Worm (Caenorhabditis elegans) whole organism, L2 larva: ENCODE measurements around the gene C51E3.9.

ENCODE experiments used
- C34F6.9 ChIP-seq: fragments of 150-350 bp; optimal IDR thresholded peaks from 2 replicates; lab custom pipeline; 2014; ENCODE audit warnings: missing biosample characterization, missing genetic modification characterization
- F13H6.1 ChIP-seq: sonication (generic microtip); optimal IDR thresholded peaks from 2 replicates; lab custom pipeline; 2016; ENCODE audit warnings: missing genetic modification characterization, missing compliant biosample characterization
- R02D3.7 ChIP-seq: fragments of 150-350 bp; optimal IDR thresholded peaks from 2 replicates; lab custom pipeline; 2014; ENCODE audit warnings: missing biosample characterization, missing genetic modification characterization
- ZK546.5 ChIP-seq: sonication (generic microtip); optimal IDR thresholded peaks from 2 replicates; lab custom pipeline; 2017; ENCODE audit warnings: missing biosample characterization, missing genetic modification characterization
- alr-1 ChIP-seq: fragments of 150-350 bp; optimal IDR thresholded peaks from 2 replicates; lab custom pipeline; 2014; ENCODE audit warnings: missing biosample characterization, missing genetic modification characterization
- aly-2 ChIP-seq: fragments of 150-350 bp; optimal IDR thresholded peaks from 2 replicates; lab custom pipeline; 2014; ENCODE audit warnings: missing biosample characterization, missing genetic modification characterization
- ama-1 ChIP-seq: fragments of 150-350 bp; optimal IDR thresholded peaks from 2 replicates; lab custom pipeline; 2018; ENCODE audit warnings: inconsistent platforms
- crh-2 ChIP-seq: sonication (generic microtip); optimal IDR thresholded peaks from 2 replicates; lab custom pipeline; 2017; ENCODE audit warnings: missing biosample characterization, missing genetic modification characterization
- dmd-4 ChIP-seq: sonication (generic microtip); optimal IDR thresholded peaks from 2 replicates; lab custom pipeline; 2017; ENCODE audit warnings: missing biosample characterization, missing genetic modification characterization
- egl-27 ChIP-seq: sonication (generic microtip); optimal IDR thresholded peaks from 3 replicates; lab custom pipeline; 2017; ENCODE audit warnings: missing biosample characterization, missing genetic modification reagents, missing genetic modification characterization
- elt-1 ChIP-seq: fragments of 150-350 bp; optimal IDR thresholded peaks from 2 replicates; lab custom pipeline; 2014; ENCODE audit warnings: missing biosample characterization, missing genetic modification characterization
- elt-3 ChIP-seq: sonication (generic microtip); optimal IDR thresholded peaks from 2 replicates; lab custom pipeline; 2017; ENCODE audit warnings: missing biosample characterization, missing genetic modification characterization
- fos-1 ChIP-seq: fragments of 150-350 bp; optimal IDR thresholded peaks from 2 replicates; lab custom pipeline; 2014; ENCODE audit warnings: missing biosample characterization, missing genetic modification characterization
- gmeb-1 ChIP-seq: fragments of 150-350 bp; optimal IDR thresholded peaks from 2 replicates; lab custom pipeline; 2014; ENCODE audit warnings: missing biosample characterization, missing genetic modification characterization
- lin-11 ChIP-seq: fragments of 150-350 bp; sonication (generic microtip); optimal IDR thresholded peaks from 2 replicates; lab custom pipeline; 2014; ENCODE audit warnings: missing biosample characterization, missing genetic modification characterization, inconsistent platforms, mixed read lengths
- lin-13 ChIP-seq: fragments of 150-350 bp; optimal IDR thresholded peaks from 2 replicates; lab custom pipeline; 2014; ENCODE audit warnings: missing biosample characterization, missing genetic modification reagents, missing genetic modification characterization
- lin-39 ChIP-seq: fragments of 150-350 bp; optimal IDR thresholded peaks from 2 replicates; lab custom pipeline; 2014; ENCODE audit warnings: missing biosample characterization, missing genetic modification reagents, missing genetic modification characterization
- lsy-2 ChIP-seq, 2 experiments: fragments of 150-350 bp in 1 of 2; sonication (generic microtip) in 1 of 2; optimal IDR thresholded peaks; 2 replicates each; lab custom pipeline; 2014 to 2017; ENCODE audit warnings: missing biosample characterization in 2 of 2, missing genetic modification characterization in 2 of 2
- mab-5 ChIP-seq: fragments of 150-350 bp; optimal IDR thresholded peaks from 2 replicates; lab custom pipeline; 2014; ENCODE audit warnings: missing biosample characterization, missing genetic modification characterization
- mbf-1 ChIP-seq: sonication (generic microtip); optimal IDR thresholded peaks from 2 replicates; lab custom pipeline; 2017; ENCODE audit warnings: missing biosample characterization, missing genetic modification characterization
- nhr-11 ChIP-seq: fragments of 150-350 bp; optimal IDR thresholded peaks from 2 replicates; lab custom pipeline; 2014; ENCODE audit warnings: missing biosample characterization, missing genetic modification characterization
- nhr-129 ChIP-seq: fragments of 150-350 bp; optimal IDR thresholded peaks from 2 replicates; lab custom pipeline; 2014; ENCODE audit warnings: missing biosample characterization, missing genetic modification characterization
- nhr-21 ChIP-seq: fragments of 150-350 bp; optimal IDR thresholded peaks from 2 replicates; lab custom pipeline; 2014; ENCODE audit warnings: missing biosample characterization, missing genetic modification characterization
- nhr-23 ChIP-seq: fragments of 150-350 bp; optimal IDR thresholded peaks from 2 replicates; lab custom pipeline; 2014; ENCODE audit warnings: missing biosample characterization, missing genetic modification reagents, missing genetic modification characterization
- nhr-237 ChIP-seq: fragments of 150-350 bp; optimal IDR thresholded peaks from 2 replicates; lab custom pipeline; 2014; ENCODE audit warnings: missing biosample characterization, missing genetic modification characterization
- nhr-25 ChIP-seq: fragments of 150-350 bp; sonication (generic microtip); optimal IDR thresholded peaks from 3 replicates; lab custom pipeline; 2014; ENCODE audit warnings: missing biosample characterization, missing genetic modification characterization
- nhr-6 ChIP-seq: fragments of 150-350 bp; optimal IDR thresholded peaks from 2 replicates; lab custom pipeline; 2014; ENCODE audit warnings: missing biosample characterization, missing genetic modification characterization
- nhr-77 ChIP-seq: fragments of 150-350 bp; optimal IDR thresholded peaks from 2 replicates; lab custom pipeline; 2014; ENCODE audit warnings: missing biosample characterization, missing genetic modification characterization
- peb-1 ChIP-seq: fragments of 150-350 bp; optimal IDR thresholded peaks from 2 replicates; lab custom pipeline; 2014; ENCODE audit warnings: missing biosample characterization, missing genetic modification characterization
- sem-4 ChIP-seq: fragments of 150-350 bp; optimal IDR thresholded peaks from 2 replicates; lab custom pipeline; 2014; ENCODE audit warnings: missing biosample characterization, missing genetic modification reagents, missing genetic modification characterization
- skn-1 ChIP-seq: sonication (generic microtip); optimal IDR thresholded peaks from 2 replicates; lab custom pipeline; 2017; ENCODE audit warnings: missing biosample characterization, missing genetic modification characterization
- sma-9 ChIP-seq, 2 experiments: fragments of 150-350 bp in 1 of 2; sonication (generic microtip) in 1 of 2; optimal IDR thresholded peaks; 2 replicates each; lab custom pipeline; 2014 to 2016; ENCODE audit warnings: missing genetic modification characterization in 2 of 2, mild to moderate bottlenecking in 1 of 2, missing biosample characterization in 1 of 2, missing compliant biosample characterization in 1 of 2, missing genetic modification reagents in 1 of 2, moderate library complexity in 1 of 2
- snpc-4 ChIP-seq: fragments of 150-350 bp; optimal IDR thresholded peaks from 2 replicates; lab custom pipeline; 2014; ENCODE audit warnings: missing biosample characterization, missing genetic modification characterization
- unc-55 ChIP-seq: fragments of 150-350 bp; sonication (generic microtip); optimal IDR thresholded peaks from 3 replicates; lab custom pipeline; 2014; ENCODE audit warnings: missing biosample characterization, missing genetic modification reagents, missing genetic modification characterization
- zag-1 ChIP-seq: fragments of 150-350 bp; optimal IDR thresholded peaks from 2 replicates; lab custom pipeline; 2014; ENCODE audit warnings: missing biosample characterization, missing genetic modification characterization
- ztf-11 ChIP-seq: sonication (generic microtip); optimal IDR thresholded peaks from 2 replicates; lab custom pipeline; 2017; ENCODE audit warnings: missing biosample characterization, missing genetic modification characterization
- ztf-4 ChIP-seq: fragments of 150-350 bp; optimal IDR thresholded peaks from 2 replicates; lab custom pipeline; 2014; ENCODE audit warnings: missing biosample characterization, missing genetic modification characterization

C51E3.9 gene

ce11 chrV:10134077-10134693, 11.6 kb upstream of the C51E3.9 start, which contains the start of the genes C08B6.18, wdr-20 and C08B6.8:
TSS of gene C08B6.18 (minus strand) at chrV:10134127.
TSS of gene wdr-20 (minus strand) at chrV:10134158.
TSS of gene C08B6.8 (plus strand) at chrV:10134643.
- TF ChIP-seq unc-55 (GFP tag; lab: Kevin White, UChicago) (peak; percentile 51), nhr-129 (tag; lab: Kevin White, UChicago) (peak; percentile 14), crh-2 (tag; lab: Kevin White, UChicago) (no peak), ama-1 (no peak), elt-3 (tag; lab: Kevin White, UChicago) (no peak), nhr-21 (no peak), ztf-4 (tag; lab: Kevin White, UChicago) (no peak), C34F6.9 (tag; lab: Kevin White, UChicago) (peak; percentile 55), lin-13 (GFP tag; lab: Kevin White, UChicago) (peak; percentile 47), snpc-4 (tag; lab: Kevin White, UChicago) (peak; percentile 65), lsy-2 (tag; optimal IDR thresholded peaks at IDR 0.05; lab: Kevin White, UChicago) (peak in 1 of 2 experiments; percentile 38), nhr-25 (tag; lab: Kevin White, UChicago) (no peak), elt-1 (no peak)

ce11 chrV:10146787-10147186, 1.0 kb downstream of the C51E3.9 start:
- TF ChIP-seq nhr-129 (tag; lab: Kevin White, UChicago) (peak; percentile 71), F13H6.1 (tag; lab: Kevin White, UChicago) (peak; percentile 56), sma-9 (GFP tag; optimal IDR thresholded peaks at IDR 0.05; lab: Kevin White, UChicago) (peak; percentile 40), sma-9 (tag; optimal IDR thresholded peaks at IDR 0.05; lab: Kevin White, UChicago) (no peak), sem-4 (tag; lab: Kevin White, UChicago) (peak; percentile 35), lsy-2 (tag; optimal IDR thresholded peaks at IDR 0.05; lab: Kevin White, UChicago) (peak in 1 of 2 experiments; percentile 12), snpc-4 (tag; lab: Kevin White, UChicago) (no peak), C34F6.9 (tag; lab: Kevin White, UChicago) (peak; percentile 37), nhr-11 (tag; lab: Kevin White, UChicago) (no peak)

- TF ChIP-seq snpc-4 (tag; lab: Kevin White, UChicago) = no peak
- no peak for TF ChIP-seq skn-1 (tag; lab: Kevin White, UChicago)
- no peak for TF ChIP-seq ztf-4 (tag; lab: Kevin White, UChicago)
- TF ChIP-seq lin-13 (GFP tag; lab: Kevin White, UChicago) = no peak
- no peak for TF ChIP-seq aly-2 (tag; lab: Kevin White, UChicago)
- TF ChIP-seq nhr-129 (tag; lab: Kevin White, UChicago) = no peak
- TF ChIP-seq alr-1 (tag; lab: Kevin White, UChicago) = no peak
- no peak for TF ChIP-seq nhr-25 (tag; lab: Kevin White, UChicago)
- no peak for TF ChIP-seq gmeb-1 (tag; lab: Kevin White, UChicago)
- TF ChIP-seq nhr-77 (tag; lab: Kevin White, UChicago) = no peak
- TF ChIP-seq sma-9 (GFP tag; optimal IDR thresholded peaks at IDR 0.05; lab: Kevin White, UChicago) = no peak
- no peak for TF ChIP-seq sma-9 (tag; optimal IDR thresholded peaks at IDR 0.05; lab: Kevin White, UChicago)
- TF ChIP-seq nhr-6 = no peak
- no peak for TF ChIP-seq ztf-11 (tag; lab: Kevin White, UChicago)
- no peak for TF ChIP-seq fos-1
These were observed 2.6 kb downstream of the C51E3.9 start, which contains the start of gene srsx-26 for ce11 chrV:10148352-10148751. TSS of gene srsx-26 (plus strand) at chrV:10148652.

- TF ChIP-seq fos-1 = no peak
These were observed 4.0 kb downstream of the C51E3.9 start, which contains the start of gene srsx-27 for ce11 chrV:10149728-10150127. TSS of gene srsx-27 (plus strand) at chrV:10150028.

- TF ChIP-seq peb-1 (tag; lab: Kevin White, UChicago) (no peak), ZK546.5 (tag; lab: Kevin White, UChicago) (no peak), R02D3.7 (tag; lab: Kevin White, UChicago) (no peak), nhr-25 (tag; lab: Kevin White, UChicago) (no peak), elt-1 (no peak), mbf-1 (no peak), zag-1 (tag; lab: Kevin White, UChicago) (no peak), gmeb-1 (tag; lab: Kevin White, UChicago) (no peak), lin-11 (tag; lab: Kevin White, UChicago) (no peak), nhr-23 (tag; lab: Kevin White, UChicago) (no peak), ztf-4 (tag; lab: Kevin White, UChicago) (no peak), nhr-21 (no peak), mab-5 (no peak), snpc-4 (tag; lab: Kevin White, UChicago) (no peak), dmd-4 (tag; lab: Kevin White, UChicago) (no peak), egl-27 (tag; lab: Kevin White, UChicago) (no peak), lin-39 (tag; lab: Kevin White, UChicago) (no peak), nhr-11 (tag; lab: Kevin White, UChicago) (no peak), nhr-237 (no peak)
These were observed 6.5 kb downstream of the C51E3.9 start, which contains the start of gene srsx-28 for ce11 chrV:10152278-10152677. TSS of gene srsx-28 (plus strand) at chrV:10152578.
